Fruit fly (Drosophila melanogaster) whole organism: Measurements from ENCODE around the gene CG33272.

Experiments
- CG8478 ChIP-seq: fragments of >200 bp; optimal IDR thresholded peaks from 2 replicates; lab custom pipeline; 2018; ENCODE audit warnings: inconsistent platforms
- Dll ChIP-seq: fragments of >200 bp; optimal IDR thresholded peaks from 2 replicates; lab custom pipeline; 2017
- pan ChIP-seq: fragments of >200 bp; optimal IDR thresholded peaks from 2 replicates; lab custom pipeline; 2017
- psq ChIP-seq: fragments of >200 bp; optimal IDR thresholded peaks from 2 replicates; lab custom pipeline; 2017
- usp ChIP-seq: fragments of >200 bp; optimal IDR thresholded peaks from 2 replicates; lab custom pipeline; 2017; ENCODE audit warnings: missing biosample characterization, missing genetic modification characterization, mixed read lengths

dm6 chr3L:11491874-11492268, 18.5 kb downstream of the CG33272 start:
- TF ChIP-seq pan (lab: Kevin White, UChicago) (no peak), usp (GFP tag; lab: Kevin White, UChicago) (no peak), psq (no peak), CG8478 (lab: Kevin White, UChicago) (no peak), Dll (lab: Kevin White, UChicago) (no peak)
